Fruit fly (Drosophila melanogaster): ENCODE data around the gene daed.

The daed gene

DNA sequence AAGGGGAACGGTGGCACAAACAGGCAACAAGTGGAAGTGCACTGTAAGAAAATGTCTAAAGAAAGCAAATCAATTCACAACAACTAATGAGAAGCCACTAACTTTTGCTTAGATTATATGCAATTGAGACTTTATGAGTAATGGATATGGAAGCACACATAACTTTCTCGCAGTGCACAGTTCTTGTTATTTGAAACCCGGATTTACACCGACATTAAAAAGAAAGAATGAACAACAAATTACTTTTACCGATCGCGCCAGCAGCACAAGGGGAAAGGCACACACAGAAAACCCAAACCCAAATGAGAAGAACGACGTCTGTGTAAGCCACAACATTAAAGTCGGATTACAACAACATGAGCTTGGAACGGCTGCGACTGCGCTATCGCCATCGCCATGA, 27.0 kb downstream of the daed start (continued):
- TF ChIP-seq CG42726 (GFP tag; IDR thresholded peaks at IDR 0.05; ENCODE audit: partially characterized antibody) = no peak
- TF ChIP-seq Dll (GFP tag; IDR thresholded peaks at IDR 0.05; ENCODE audit: partially characterized antibody) = no peak
- TF ChIP-seq Drgx (GFP tag; IDR thresholded peaks at IDR 0.05) = peak; percentile 19; the same call in 1 of the 2 replicates
- TF ChIP-seq trem (tag; optimal IDR thresholded peaks at IDR 0.05) = peak; percentile 75
- TF ChIP-seq tap (tag; optimal IDR thresholded peaks at IDR 0.05) = peak; percentile 4
- peak; percentile 53 for TF ChIP-seq grau (tag; optimal IDR thresholded peaks at IDR 0.05)
- no peak for TF ChIP-seq CG2889 (GFP tag; IDR thresholded peaks at IDR 0.05)
- no peak for TF ChIP-seq nerfin-2 (GFP tag; IDR thresholded peaks at IDR 0.05; ENCODE audit: partially characterized antibody)
- TF ChIP-seq CG5953 (GFP tag; IDR thresholded peaks at IDR 0.05) = no peak
- TF ChIP-seq Sox102F (GFP tag; optimal IDR thresholded peaks at IDR 0.05) = peak; percentile 52
- TF ChIP-seq Max (GFP tag; optimal IDR thresholded peaks at IDR 0.05) = peak; percentile 35
- no peak for TF ChIP-seq Doc2 (GFP tag; IDR thresholded peaks at IDR 0.05)
- peak; percentile 14; the same call in 1 of the 2 replicates for TF ChIP-seq Ada2b (GFP tag; IDR thresholded peaks at IDR 0.05)
- peak; percentile 90 for TF ChIP-seq CG18262 (tag; optimal IDR thresholded peaks at IDR 0.05)
- TF ChIP-seq vfl (GFP tag; optimal IDR thresholded peaks at IDR 0.05) = no peak
- peak; percentile 7 for TF ChIP-seq tx (GFP tag; optimal IDR thresholded peaks at IDR 0.05)
- TF ChIP-seq Nf-YA (GFP tag; IDR thresholded peaks at IDR 0.05) = 0 out of 2 replicates have a peak, but pooled peaks have one; percentile 58
- TF ChIP-seq CoRest (tag; optimal IDR thresholded peaks at IDR 0.05) = peak; percentile 68
- TF ChIP-seq h (optimal IDR thresholded peaks at IDR 0.05) = no peak
- peak; percentile 47; the same call in 1 of the 2 replicates for TF ChIP-seq CG1024 (GFP tag; IDR thresholded peaks at IDR 0.05)
- no peak for TF ChIP-seq ftz-f1 (GFP tag; optimal IDR thresholded peaks at IDR 0.05)
- TF ChIP-seq CG11696 (GFP tag; IDR thresholded peaks at IDR 0.05) = 0 out of 2 replicates have a peak, but pooled peaks have one; percentile 28
- TF ChIP-seq CG10543 (GFP tag; optimal IDR thresholded peaks at IDR 0.05) = no peak
- peak; percentile 10 for TF ChIP-seq nom (GFP tag; optimal IDR thresholded peaks at IDR 0.05)
- peak; percentile 75 for TF ChIP-seq Mes4 (GFP tag; optimal IDR thresholded peaks at IDR 0.05)

DNA sequence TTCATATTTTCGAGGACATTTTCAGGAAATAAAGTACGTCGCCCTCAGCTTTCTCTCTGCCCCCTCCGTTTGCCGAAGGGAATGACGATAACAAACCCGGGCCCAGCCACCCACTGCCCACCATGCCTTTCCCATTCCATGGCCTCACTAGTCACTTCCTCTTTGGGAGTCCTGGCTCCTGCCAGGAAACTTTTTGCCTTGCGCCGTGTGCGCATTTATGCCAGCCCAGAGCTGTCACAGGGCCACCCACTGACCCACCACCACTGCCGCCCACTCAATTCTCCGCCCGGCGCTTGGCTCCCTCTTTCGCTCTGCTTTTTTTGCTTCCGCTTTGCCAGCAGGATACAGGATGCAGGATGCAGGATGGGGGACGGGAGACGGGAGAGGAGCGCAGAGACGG, 28.7 kb downstream of the daed start:
- TF ChIP-seq Hey (tag; optimal IDR thresholded peaks at IDR 0.05) (peak; percentile 20), Spps (tag; optimal IDR thresholded peaks at IDR 0.05) (no peak), sim (GFP tag; IDR thresholded peaks at IDR 0.05) (no peak), CG10959 (GFP tag; IDR thresholded peaks at IDR 0.05) (peak; percentile 8; the same call in 1 of the 2 replicates), CG6813 (GFP tag; optimal IDR thresholded peaks at IDR 0.05) (no peak), rib (GFP tag; IDR thresholded peaks at IDR 0.05) (no peak), CG17361 (GFP tag; IDR thresholded peaks at IDR 0.05) (no peak), CG9727 (GFP tag; optimal IDR thresholded peaks at IDR 0.05) (no peak), Ets65A (GFP tag) (no peak), Jarid2 (GFP tag; optimal IDR thresholded peaks at IDR 0.05) (no peak), jumu (GFP tag; optimal IDR thresholded peaks at IDR 0.05) (no peak), aop (GFP tag; IDR thresholded peaks at IDR 0.05) (0 out of 2 replicates have a peak, but pooled peaks have one; percentile 6), Gug (GFP tag; IDR thresholded peaks at IDR 0.05) (no peak), MBD-R2 (GFP tag; IDR thresholded peaks at IDR 0.05) (no peak), CG13775 (GFP tag; optimal IDR thresholded peaks at IDR 0.05) (no peak), CG18599 (GFP tag; optimal IDR thresholded peaks at IDR 0.05) (peak; percentile 30), ash1 (GFP tag; optimal IDR thresholded peaks at IDR 0.05) (no peak), gsb-n (tag; optimal IDR thresholded peaks at IDR 0.05) (no peak), ftz-f1 (GFP tag; optimal IDR thresholded peaks at IDR 0.05) (no peak), Adf1 (GFP tag; IDR thresholded peaks at IDR 0.05) (no peak; the same call in 1 of the 2 replicates), CG12155 (GFP tag; optimal IDR thresholded peaks at IDR 0.05) (no peak), CG3281 (GFP tag; optimal IDR thresholded peaks at IDR 0.05) (no peak), Dbx (GFP tag; IDR thresholded peaks at IDR 0.05) (no peak), dysf (GFP tag; IDR thresholded peaks at IDR 0.05) (no peak), amos (GFP tag; IDR thresholded peaks at IDR 0.05; ENCODE audit: partially characterized antibody) (no peak), NC2α (GFP tag; optimal IDR thresholded peaks at IDR 0.05) (no peak), CG4282 (GFP tag; optimal IDR thresholded peaks at IDR 0.05) (no peak), unc-4 (GFP tag; IDR thresholded peaks at IDR 0.05; ENCODE audit: partially characterized antibody) (no peak)
